Worm (Caenorhabditis elegans) whole organism, mixed stage, embryonic: Measurements from ENCODE around the gene ZK856.16.

Experiments
- ces-1 ChIP-seq: fragments of 150-350 bp; optimal IDR thresholded peaks from 2 replicates; lab custom pipeline; 2014; ENCODE audit warnings: missing biosample characterization, missing genetic modification reagents, missing genetic modification characterization
- elt-1 ChIP-seq: sonication (generic microtip); optimal IDR thresholded peaks from 2 replicates; lab custom pipeline; 2017; ENCODE audit warnings: missing genetic modification characterization, mild to moderate bottlenecking, missing compliant biosample characterization, antibody characterized with exemption, moderate library complexity, borderline replicate concordance; ENCODE audit not compliant: insufficient read depth
- elt-3 ChIP-seq: fragments of 150-350 bp; optimal IDR thresholded peaks from 2 replicates; lab custom pipeline; 2014; ENCODE audit warnings: missing biosample characterization, missing genetic modification characterization
- flh-1 ChIP-seq: fragments of 200-800 bp; sonication (Bioruptor generic); optimal IDR thresholded peaks from 2 replicates; lab custom pipeline; 2018; ENCODE audit warnings: mild to moderate bottlenecking, missing genetic modification characterization, moderate library complexity, missing compliant biosample characterization
- lin-13 ChIP-seq: fragments of 150-350 bp; optimal IDR thresholded peaks from 2 replicates; lab custom pipeline; 2014; ENCODE audit warnings: missing biosample characterization, missing genetic modification characterization
- mab-5 ChIP-seq: fragments of 150-350 bp; optimal IDR thresholded peaks from 2 replicates; lab custom pipeline; 2014; ENCODE audit warnings: missing biosample characterization, missing genetic modification characterization
- mep-1 ChIP-seq: fragments of 150-350 bp; optimal IDR thresholded peaks from 2 replicates; lab custom pipeline; 2017; ENCODE audit warnings: missing biosample characterization, missing genetic modification reagents, missing genetic modification characterization, inconsistent platforms
- nhr-12 ChIP-seq: fragments of 150-350 bp; optimal IDR thresholded peaks from 2 replicates; lab custom pipeline; 2014; ENCODE audit warnings: missing biosample characterization, missing genetic modification characterization
- nhr-237 ChIP-seq: fragments of 150-350 bp; optimal IDR thresholded peaks from 2 replicates; lab custom pipeline; 2014; ENCODE audit warnings: missing biosample characterization, missing genetic modification characterization
- nhr-28 ChIP-seq: fragments of 150-350 bp; optimal IDR thresholded peaks from 2 replicates; lab custom pipeline; 2014; ENCODE audit warnings: missing biosample characterization, missing genetic modification characterization
- nhr-76 ChIP-seq: sonication (generic microtip); optimal IDR thresholded peaks from 2 replicates; lab custom pipeline; 2017; ENCODE audit warnings: missing biosample characterization, missing genetic modification characterization
- pha-4 ChIP-seq: fragments of 150-350 bp; optimal IDR thresholded peaks from 2 replicates; lab custom pipeline; 2018; ENCODE audit warnings: missing biosample characterization, missing genetic modification reagents, missing genetic modification characterization
- snpc-4 ChIP-seq: fragments of 150-350 bp; optimal IDR thresholded peaks from 2 replicates; lab custom pipeline; 2014; ENCODE audit warnings: missing biosample characterization, missing genetic modification characterization
- ztf-11 ChIP-seq: fragments of 150-350 bp; optimal IDR thresholded peaks from 2 replicates; lab custom pipeline; 2014; ENCODE audit warnings: missing biosample characterization, missing genetic modification characterization

DNA sequence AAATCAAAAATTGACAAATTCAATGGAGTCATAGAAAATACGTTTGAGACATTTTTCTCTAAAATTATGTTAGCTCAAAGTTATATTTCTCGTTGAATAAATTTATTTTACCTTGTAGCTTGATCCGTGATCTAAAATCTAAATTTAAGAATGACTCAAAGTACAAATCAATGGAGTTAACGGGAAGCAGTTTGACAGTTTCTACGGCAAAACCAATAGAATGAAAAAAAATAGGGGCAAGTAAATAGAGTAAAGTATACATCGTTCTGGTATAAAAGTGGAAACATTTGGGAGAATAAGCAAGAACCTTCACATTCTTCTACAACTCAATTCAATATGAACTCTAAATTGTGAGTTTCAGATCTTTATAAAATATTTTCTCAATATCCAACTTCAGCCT is 25.5 kb upstream of the ZK856.16 start, which contains the start of gene fipr-6:
- TF ChIP-seq snpc-4 (no peak), nhr-237 (tag; lab: Kevin White, UChicago) (no peak), nhr-12 (tag; lab: Kevin White, UChicago) (no peak), pha-4 (tag; lab: Kevin White, UChicago) (no peak), ces-1 (GFP tag; lab: Kevin White, UChicago) (no peak), mep-1 (tag; lab: Kevin White, UChicago) (no peak), mab-5 (tag; lab: Kevin White, UChicago) (no peak), lin-13 (no peak), flh-1 (no peak), nhr-76 (tag; lab: Kevin White, UChicago) (no peak), ztf-11 (no peak), elt-1 (no peak), nhr-28 (no peak), elt-3 (tag; lab: Kevin White, UChicago) (no peak)
